Fruit fly (Drosophila melanogaster) whole organism, embryonic: ENCODE results near the gene awd.

Experiments used
- Asciz ChIP-seq: fragments of 200-800 bp; sonication (Bioruptor generic); optimal IDR thresholded peaks from 2 replicates; lab custom pipeline; 2017; ENCODE audit warnings: missing biosample characterization, mild to moderate bottlenecking, missing genetic modification characterization, missing genetic modification reagents
- CG10209 ChIP-seq: fragments of 200-800 bp; sonication (Bioruptor generic); optimal IDR thresholded peaks from 3 replicates; lab custom pipeline; 2017; ENCODE audit warnings: missing biosample characterization, mild to moderate bottlenecking, missing genetic modification characterization, missing genetic modification reagents
- CG10274 ChIP-seq: fragments of 200-800 bp; sonication (Bioruptor generic); optimal IDR thresholded peaks from 3 replicates; lab custom pipeline; 2017; ENCODE audit warnings: missing biosample characterization, mild to moderate bottlenecking, missing genetic modification characterization
- CG10321 ChIP-seq: fragments of 200-800 bp; sonication (Bioruptor generic); IDR thresholded peaks from 2 replicates; pipeline ENCODE4 v1.3.6; 2022; ENCODE audit warnings: missing biosample characterization, missing genetic modification characterization
- CG10654 ChIP-seq: fragments of 200-800 bp; sonication (Bioruptor generic); optimal IDR thresholded peaks from 2 replicates; lab custom pipeline; 2016; ENCODE audit warnings: missing biosample characterization, missing genetic modification characterization
- CG10979 ChIP-seq: fragments of 200-800 bp; sonication (Bioruptor generic); optimal IDR thresholded peaks from 2 replicates; lab custom pipeline; 2018; ENCODE audit warnings: missing biosample characterization, mild to moderate bottlenecking, missing genetic modification characterization, moderate library complexity
- CG12236 ChIP-seq: fragments of 200-800 bp; sonication (Bioruptor generic); optimal IDR thresholded peaks from 2 replicates; lab custom pipeline; 2016; ENCODE audit warnings: missing biosample characterization, missing genetic modification characterization
- CG13624 ChIP-seq: fragments of 200-800 bp; sonication (Bioruptor generic); optimal IDR thresholded peaks from 2 replicates; lab custom pipeline; 2016; ENCODE audit warnings: missing biosample characterization, missing genetic modification characterization
- CG13775 ChIP-seq: fragments of 200-800 bp; sonication (Bioruptor generic); optimal IDR thresholded peaks from 3 replicates; lab custom pipeline; 2017; ENCODE audit warnings: missing biosample characterization, mild to moderate bottlenecking, missing genetic modification characterization
- CG15269 ChIP-seq: fragments of 200-800 bp; sonication (Bioruptor generic); optimal IDR thresholded peaks from 2 replicates; lab custom pipeline; 2018; ENCODE audit warnings: missing biosample characterization, mild to moderate bottlenecking, missing genetic modification characterization, moderate library complexity
- CG15514 ChIP-seq: fragments of 200-800 bp; sonication (Bioruptor generic); optimal IDR thresholded peaks from 3 replicates; lab custom pipeline; 2017; ENCODE audit warnings: missing biosample characterization, missing genetic modification characterization, mild to moderate bottlenecking, moderate library complexity, missing genetic modification reagents
- CG1602 ChIP-seq: fragments of 200-800 bp; sonication (Bioruptor generic); optimal IDR thresholded peaks from 3 replicates; lab custom pipeline; 2016; ENCODE audit warnings: missing biosample characterization, missing genetic modification characterization
- CG16779 ChIP-seq: fragments of 200-800 bp; sonication (Bioruptor generic); IDR thresholded peaks from 2 replicates; pipeline ENCODE4 v1.3.6; 2022; ENCODE audit warnings: missing biosample characterization, missing genetic modification characterization
- CG2202 ChIP-seq: fragments of 200-800 bp; sonication (Bioruptor generic); optimal IDR thresholded peaks from 2 replicates; lab custom pipeline; 2018; ENCODE audit warnings: missing biosample characterization, mild to moderate bottlenecking, missing genetic modification characterization
- CG34224 ChIP-seq: fragments of 200-800 bp; sonication (Bioruptor generic); IDR thresholded peaks from 3 replicates; pipeline ENCODE4 v1.3.6; 2022; ENCODE audit warnings: missing biosample characterization, missing genetic modification characterization; ENCODE audit not compliant: partially characterized antibody
- CG34422 ChIP-seq: fragments of 200-800 bp; sonication (Bioruptor generic); IDR thresholded peaks from 3 replicates; pipeline ENCODE4 v1.3.6; 2022; ENCODE audit warnings: missing biosample characterization, missing genetic modification characterization
- CG4360 ChIP-seq: fragments of 200-800 bp; sonication (Bioruptor generic); IDR thresholded peaks from 2 replicates; pipeline ENCODE4 v1.3.6; 2022; ENCODE audit warnings: missing biosample characterization, missing genetic modification characterization
- CG43689 ChIP-seq: fragments of 200-800 bp; sonication (Bioruptor generic); IDR thresholded peaks from 2 replicates; pipeline ENCODE4 v1.3.6; 2022; ENCODE audit warnings: missing biosample characterization, missing genetic modification characterization
- CG5180 ChIP-seq: fragments of 200-800 bp; sonication (Bioruptor generic); optimal IDR thresholded peaks from 3 replicates; lab custom pipeline; 2017; ENCODE audit warnings: missing biosample characterization, missing genetic modification characterization, mild to moderate bottlenecking, moderate library complexity, missing genetic modification reagents
- CG6683 ChIP-seq: fragments of 200-800 bp; sonication (Bioruptor generic); optimal IDR thresholded peaks from 2 replicates; lab custom pipeline; 2017; ENCODE audit warnings: missing biosample characterization, mild to moderate bottlenecking, missing genetic modification characterization, missing genetic modification reagents
- CG6791 ChIP-seq: fragments of 200-800 bp; sonication (Bioruptor generic); IDR thresholded peaks from 3 replicates; pipeline ENCODE4 v1.3.6; 2022; ENCODE audit warnings: missing biosample characterization, missing genetic modification characterization; ENCODE audit not compliant: partially characterized antibody
- CG7786 ChIP-seq: fragments of 200-800 bp; sonication (Bioruptor generic); optimal IDR thresholded peaks from 2 replicates; lab custom pipeline; 2016; ENCODE audit warnings: missing biosample characterization, missing genetic modification characterization
- CG7987 ChIP-seq: fragments of 200-800 bp; sonication (Bioruptor generic); optimal IDR thresholded peaks from 2 replicates; lab custom pipeline; 2018; ENCODE audit warnings: missing biosample characterization, mild to moderate bottlenecking, missing genetic modification characterization, moderate library complexity
- H15 ChIP-seq: fragments of 200-800 bp; sonication (Bioruptor generic); IDR thresholded peaks from 3 replicates; pipeline ENCODE4 v1.3.6; 2022; ENCODE audit warnings: missing biosample characterization, missing genetic modification characterization
- HLH3B ChIP-seq: fragments of 200-800 bp; sonication (Bioruptor generic); IDR thresholded peaks from 2 replicates; pipeline ENCODE4 v1.3.6; 2022; ENCODE audit warnings: missing biosample characterization, missing genetic modification characterization
- HLH54F ChIP-seq: fragments of 200-800 bp; sonication (Bioruptor generic); optimal IDR thresholded peaks from 3 replicates; lab custom pipeline; 2016; ENCODE audit warnings: missing biosample characterization, missing genetic modification characterization
- Hand ChIP-seq: fragments of 200-800 bp; sonication (Bioruptor generic); optimal IDR thresholded peaks from 2 replicates; lab custom pipeline; 2017; ENCODE audit warnings: mild to moderate bottlenecking, missing biosample characterization, missing genetic modification reagents, missing genetic modification characterization
- Lim3 ChIP-seq: fragments of 200-800 bp; sonication (Bioruptor generic); IDR thresholded peaks from 2 replicates; pipeline ENCODE4 v1.3.6; 2022; ENCODE audit warnings: missing biosample characterization, missing genetic modification characterization
- Mad ChIP-seq: fragments of 200-800 bp; sonication (Bioruptor generic); optimal IDR thresholded peaks from 2 replicates; lab custom pipeline; 2016; ENCODE audit warnings: missing biosample characterization, missing genetic modification characterization
- Nf-YB ChIP-seq: fragments of 200-800 bp; sonication (Bioruptor generic); optimal IDR thresholded peaks from 3 replicates; lab custom pipeline; 2019; ENCODE audit warnings: missing biosample characterization, mild to moderate bottlenecking, missing genetic modification characterization, moderate library complexity
- Optix ChIP-seq: fragments of 200-800 bp; sonication (Bioruptor generic); IDR thresholded peaks from 3 replicates; pipeline ENCODE4 v1.3.6; 2022; ENCODE audit warnings: missing biosample characterization, missing genetic modification characterization
- ac ChIP-seq: fragments of 200-800 bp; sonication (Bioruptor generic); optimal IDR thresholded peaks from 3 replicates; lab custom pipeline; 2017; ENCODE audit warnings: missing biosample characterization, mild to moderate bottlenecking, missing genetic modification characterization
- aop ChIP-seq: fragments of 200-800 bp; sonication (Bioruptor generic); IDR thresholded peaks from 2 replicates; pipeline ENCODE4 v1.3.6; 2022; ENCODE audit warnings: missing biosample characterization, missing genetic modification characterization
- ara ChIP-seq: fragments of 200-800 bp; sonication (Bioruptor generic); IDR thresholded peaks from 2 replicates; pipeline ENCODE4 v1.3.6; 2022; ENCODE audit warnings: missing biosample characterization, missing genetic modification characterization
- crp ChIP-seq, 2 experiments: fragments of 200-800 bp; sonication (Bioruptor generic); optimal IDR thresholded peaks; 2 replicates in 1 of 2; 3 replicates in 1 of 2; lab custom pipeline; 2017; ENCODE audit warnings: missing biosample characterization in 2 of 2, missing genetic modification characterization in 2 of 2, mild to moderate bottlenecking in 1 of 2, moderate library complexity in 1 of 2
- fd64A ChIP-seq: fragments of 200-800 bp; sonication (Bioruptor generic); optimal IDR thresholded peaks from 3 replicates; lab custom pipeline; 2018; ENCODE audit warnings: missing biosample characterization, mild to moderate bottlenecking, missing genetic modification characterization
- fd96Cb ChIP-seq: fragments of 200-800 bp; sonication (Bioruptor generic); optimal IDR thresholded peaks from 2 replicates; lab custom pipeline; 2018; ENCODE audit warnings: missing biosample characterization, mild to moderate bottlenecking, missing genetic modification characterization, moderate library complexity
- gsb-n ChIP-seq: fragments of 200-800 bp; sonication (Bioruptor generic); optimal IDR thresholded peaks from 3 replicates; lab custom pipeline; 2018; ENCODE audit warnings: missing biosample characterization, mild to moderate bottlenecking, missing genetic modification characterization
- jing ChIP-seq: fragments of 200-800 bp; sonication (Bioruptor generic); optimal IDR thresholded peaks from 2 replicates; lab custom pipeline; 2018; ENCODE audit warnings: missing biosample characterization, mild to moderate bottlenecking, missing genetic modification characterization
- knrl ChIP-seq: fragments of 200-800 bp; sonication (Bioruptor generic); IDR thresholded peaks from 3 replicates; pipeline ENCODE4 v1.3.6; 2022; ENCODE audit warnings: missing biosample characterization, missing genetic modification characterization; ENCODE audit not compliant: partially characterized antibody
- onecut ChIP-seq: fragments of 200-800 bp; sonication (Bioruptor generic); IDR thresholded peaks from 2 replicates; pipeline ENCODE4 v1.3.6; 2022; ENCODE audit warnings: missing biosample characterization, missing genetic modification characterization
- repo ChIP-seq: fragments of 200-800 bp; sonication (Bioruptor generic); optimal IDR thresholded peaks from 2 replicates; lab custom pipeline; 2016; ENCODE audit warnings: missing biosample characterization, missing genetic modification characterization
- scrt ChIP-seq: fragments of 200-800 bp; sonication (Bioruptor generic); optimal IDR thresholded peaks from 2 replicates; lab custom pipeline; 2018; ENCODE audit warnings: missing biosample characterization, mild to moderate bottlenecking, missing genetic modification characterization, moderate library complexity
- shn ChIP-seq: fragments of 200-800 bp; sonication (Bioruptor generic); optimal IDR thresholded peaks from 3 replicates; lab custom pipeline; 2016; ENCODE audit warnings: missing biosample characterization, missing genetic modification characterization
- sim ChIP-seq: fragments of 200-800 bp; sonication (Bioruptor generic); IDR thresholded peaks from 2 replicates; pipeline ENCODE4 v1.3.6; 2022; ENCODE audit warnings: missing biosample characterization, missing genetic modification characterization
- slp2 ChIP-seq: fragments of 200-800 bp; sonication (Bioruptor generic); optimal IDR thresholded peaks from 2 replicates; lab custom pipeline; 2016; ENCODE audit warnings: missing biosample characterization, missing genetic modification characterization
- stc ChIP-seq: fragments of 200-800 bp; sonication (Bioruptor generic); IDR thresholded peaks from 2 replicates; pipeline ENCODE4 v1.3.6; 2022; ENCODE audit warnings: missing biosample characterization, missing genetic modification characterization
- tio ChIP-seq: fragments of 200-800 bp; sonication (Bioruptor generic); optimal IDR thresholded peaks from 2 replicates; lab custom pipeline; 2017; ENCODE audit warnings: missing biosample characterization, missing genetic modification characterization, inconsistent platforms
- zen ChIP-seq: fragments of 200-800 bp; sonication (Bioruptor generic); optimal IDR thresholded peaks from 3 replicates; lab custom pipeline; 2018; ENCODE audit warnings: missing biosample characterization, mild to moderate bottlenecking, missing genetic modification characterization, moderate library complexity

The awd gene

dm6 chr3R:31748093-31748996, 2.5 kb upstream of the awd start (continued):
- TF ChIP-seq CG10979 (tag; lab: Kevin White, UChicago) (no peak), HLH54F (no peak), CG1602 (GFP tag; lab: Kevin White, UChicago) (no peak), jing (GFP tag; lab: Kevin White, UChicago) (no peak), CG15514 (GFP tag; lab: Kevin White, UChicago) (peak; percentile 38), CG4360 (GFP tag; lab: Robert Waterston, UW) (no peak), stc (GFP tag; lab: Robert Waterston, UW) (no peak), CG13775 (GFP tag; lab: Kevin White, UChicago) (no peak), crp (GFP tag; optimal IDR thresholded peaks at IDR 0.05; lab: Kevin White, UChicago) (no peak), CG10321 (GFP tag; lab: Robert Waterston, UW) (no peak), CG7786 (GFP tag; lab: Kevin White, UChicago) (no peak), aop (GFP tag; lab: Robert Waterston, UW) (no peak), Asciz (GFP tag; lab: Kevin White, UChicago) (no peak), knrl (GFP tag; lab: Robert Waterston, UW) (no peak), ara (GFP tag; lab: Robert Waterston, UW) (no peak), ac (GFP tag; lab: Kevin White, UChicago) (no peak), repo (no peak), CG7987 (GFP tag; lab: Kevin White, UChicago) (no peak), CG12236 (GFP tag; lab: Kevin White, UChicago) (no peak), tio (GFP tag; lab: Kevin White, UChicago) (no peak), sim (GFP tag; lab: Robert Waterston, UW) (no peak), Nf-YB (GFP tag; lab: Kevin White, UChicago) (no peak), CG2202 (tag; lab: Kevin White, UChicago) (no peak), fd96Cb (no peak), shn (no peak), CG10274 (GFP tag; lab: Kevin White, UChicago) (no peak), scrt (GFP tag; lab: Kevin White, UChicago) (peak; percentile 14), CG6683 (no peak), CG10209 (GFP tag; lab: Kevin White, UChicago) (no peak), CG10654 (no peak), Hand (GFP tag; lab: Kevin White, UChicago) (no peak), gsb-n (tag; lab: Kevin White, UChicago) (no peak), fd64A (GFP tag; lab: Kevin White, UChicago) (no peak), Optix (GFP tag; lab: Robert Waterston, UW) (no peak), CG43689 (no peak), CG5180 (GFP tag; lab: Kevin White, UChicago) (no peak), Lim3 (GFP tag; lab: Robert Waterston, UW) (no peak), Mad (GFP tag; lab: Kevin White, UChicago) (no peak), H15 (GFP tag; lab: Robert Waterston, UW) (no peak), onecut (no peak), CG15269 (no peak), CG16779 (GFP tag; lab: Robert Waterston, UW) (no peak), HLH3B (GFP tag; lab: Robert Waterston, UW) (no peak), CG34422 (GFP tag; lab: Robert Waterston, UW) (no peak), CG13624 (no peak), CG6791 (GFP tag; lab: Robert Waterston, UW) (no peak), zen (tag; lab: Kevin White, UChicago) (no peak), CG34224 (no peak), slp2 (GFP tag; lab: Kevin White, UChicago) (no peak)
